Worm (Caenorhabditis elegans) whole organism, midembryonic: Measurements from ENCODE around the gene fbxb-3.

Experiments used
- flt-1 ChIP-seq: fragments of 200-800 bp; sonication (Bioruptor generic); IDR thresholded peaks from 2 replicates; pipeline ENCODE4 v1.3.6; 2022; ENCODE audit warnings: missing genetic modification characterization, missing compliant biosample characterization
- med-1 ChIP-seq: sonication (generic microtip); optimal IDR thresholded peaks from 2 replicates; lab custom pipeline; 2017; ENCODE audit warnings: missing genetic modification characterization, mild to moderate bottlenecking, missing compliant biosample characterization, antibody characterized with exemption, missing genetic modification reagents; ENCODE audit not compliant: insufficient read depth
- ztf-29 ChIP-seq: fragments of 200-800 bp; sonication (Bioruptor generic); IDR thresholded peaks from 2 replicates; pipeline ENCODE4 v1.3.6; 2022; ENCODE audit warnings: missing genetic modification reagents, missing genetic modification characterization, missing compliant biosample characterization

ce11 chrIV:11883478-11883877 lies 44.7 kb downstream of the fbxb-3 start:
- TF ChIP-seq ztf-29 (GFP tag; lab: Robert Waterston, UW) (no peak), flt-1 (GFP tag; lab: Robert Waterston, UW) (no peak), med-1 (GFP tag; lab: Kevin White, UChicago) (no peak)
